Worm (Caenorhabditis elegans) whole organism, L4/young adult: ENCODE results near the gene srab-23.

ENCODE experiments used
- W03F9.2 ChIP-seq: fragments of 150-350 bp; optimal IDR thresholded peaks from 2 replicates; lab custom pipeline; 2014; ENCODE audit warnings: missing biosample characterization, missing genetic modification characterization
- dao-5 ChIP-seq: sonication (generic microtip); optimal IDR thresholded peaks from 2 replicates; lab custom pipeline; 2016; ENCODE audit warnings: missing genotype, missing genetic modification characterization, moderate library complexity, missing compliant biosample characterization
- him-1 ChIP-seq: sonication (generic microtip); optimal IDR thresholded peaks from 2 replicates; lab custom pipeline; 2016; ENCODE audit warnings: missing genotype, missing genetic modification reagents, missing genetic modification characterization, missing compliant biosample characterization

ce11 chrV:1989220-1989619 lies 46.2 kb downstream of the srab-23 start:
- TF ChIP-seq him-1 (tag; lab: Kevin White, UChicago) = no peak
- TF ChIP-seq W03F9.2 = no peak
- TF ChIP-seq dao-5 (tag; lab: Kevin White, UChicago) = no peak
